Worm (Caenorhabditis elegans): ENCODE results near the gene etc-1.

- TF ChIP-seq W03F9.2 (tag; optimal IDR thresholded peaks at IDR 0.05) (no peak), dao-5 (tag; optimal IDR thresholded peaks at IDR 0.05) (no peak), him-1 (tag; optimal IDR thresholded peaks at IDR 0.05) (no peak)
These were observed 34.2 kb downstream of the etc-1 start, which contains the start of gene chdh-1 for ce11 chrII:8698828-8699227.
